Worm (Caenorhabditis elegans): ENCODE data around the gene T20D3.5.

DNA sequence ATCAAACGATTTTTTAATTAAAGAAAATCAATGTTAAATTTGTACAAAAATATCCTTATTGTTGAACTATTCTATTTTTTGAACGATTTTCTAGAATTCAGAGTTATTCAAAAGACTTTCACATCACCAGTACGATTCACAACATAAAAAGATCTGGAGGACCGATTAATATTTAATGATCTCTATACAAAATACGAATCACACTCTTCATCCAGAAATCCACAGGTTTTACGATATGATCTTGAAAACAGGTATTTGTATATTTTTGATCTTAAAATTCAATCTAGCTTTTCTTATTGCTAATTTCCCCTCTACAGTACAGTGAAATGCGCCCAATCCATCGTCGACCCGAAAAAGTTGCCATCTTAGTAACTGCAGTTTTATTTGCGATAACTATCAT, 32.2 kb upstream of the T20D3.5 start, which contains the start of gene F49C12.5:
- no peak for TF ChIP-seq R02D3.7 (tag; optimal IDR thresholded peaks at IDR 0.05)
- no peak for TF ChIP-seq saeg-2 (GFP tag; IDR thresholded peaks at IDR 0.05)
- TF ChIP-seq unc-62 (GFP tag; optimal IDR thresholded peaks at IDR 0.05 in 1 of 2) = no peak
- TF ChIP-seq unc-62 (tag; optimal IDR thresholded peaks at IDR 0.05) = no peak
- no peak for TF ChIP-seq lin-39 (tag; optimal IDR thresholded peaks at IDR 0.05)
- no peak for TF ChIP-seq skn-1 (tag; optimal IDR thresholded peaks at IDR 0.05)
- no peak for TF ChIP-seq ceh-44 (GFP tag; IDR thresholded peaks at IDR 0.05)
- TF ChIP-seq ceh-82 (tag; optimal IDR thresholded peaks at IDR 0.05) = no peak

Measured in whole organism, L4 larva.